Worm (Caenorhabditis elegans) whole organism, L3 larva: Measurements from ENCODE around the gene C27A7.8.

ENCODE experiments used
- aly-2 ChIP-seq: fragments of 150-350 bp; optimal IDR thresholded peaks from 2 replicates; lab custom pipeline; 2014; ENCODE audit warnings: missing biosample characterization, missing genetic modification characterization
- ceh-16 ChIP-seq: sonication (generic microtip); optimal IDR thresholded peaks from 2 replicates; lab custom pipeline; 2017; ENCODE audit warnings: missing biosample characterization, missing genetic modification characterization
- ceh-82 ChIP-seq: fragments of 150-350 bp; optimal IDR thresholded peaks from 2 replicates; lab custom pipeline; 2014; ENCODE audit warnings: missing biosample characterization, missing genetic modification characterization
- egl-27 ChIP-seq: sonication (generic microtip); optimal IDR thresholded peaks from 4 replicates; lab custom pipeline; 2017; ENCODE audit warnings: missing biosample characterization, missing genetic modification reagents, missing genetic modification characterization
- elt-1 ChIP-seq: fragments of 150-350 bp; optimal IDR thresholded peaks from 2 replicates; lab custom pipeline; 2014; ENCODE audit warnings: missing biosample characterization, missing genetic modification characterization
- elt-3 ChIP-seq, 3 experiments: fragments of 150-350 bp in 1 of 3; sonication (generic microtip) in 2 of 3; optimal IDR thresholded peaks; 2 replicates in 2 of 3; 4 replicates in 1 of 3; lab custom pipeline; 2014 to 2017; ENCODE audit warnings: missing biosample characterization in 3 of 3, missing genetic modification characterization in 3 of 3
- fos-1 ChIP-seq: fragments of 150-350 bp; optimal IDR thresholded peaks from 2 replicates; lab custom pipeline; 2014; ENCODE audit warnings: missing biosample characterization, missing genetic modification characterization
- nhr-12 ChIP-seq: fragments of 150-350 bp; optimal IDR thresholded peaks from 2 replicates; lab custom pipeline; 2014; ENCODE audit warnings: missing biosample characterization, missing genetic modification characterization
- ztf-4 ChIP-seq: fragments of 150-350 bp; optimal IDR thresholded peaks from 2 replicates; lab custom pipeline; 2014; ENCODE audit warnings: missing biosample characterization, missing genetic modification characterization

- TF ChIP-seq ceh-82, result no peak
- no peak for TF ChIP-seq aly-2 (tag; lab: Kevin White, UChicago)
- no peak for TF ChIP-seq ceh-16 (tag; lab: Kevin White, UChicago)
- no peak for TF ChIP-seq elt-3 (tag; optimal IDR thresholded peaks at IDR 0.05; lab: Kevin White, UChicago)
- TF ChIP-seq egl-27 (tag; lab: Kevin White, UChicago), result no peak
- TF ChIP-seq fos-1, result no peak
- no peak for TF ChIP-seq ztf-4 (tag; lab: Kevin White, UChicago)
- no peak for TF ChIP-seq elt-1 (tag; lab: Kevin White, UChicago)
- no peak for TF ChIP-seq nhr-12 (tag; lab: Kevin White, UChicago)
Observed at ce11 chrV:12197748-12198147, 44.8 kb downstream of the C27A7.8 start.
